Worm (Caenorhabditis elegans) whole organism, midembryonic: ENCODE results near the gene nlp-41.

ENCODE experiments used
- T22C8.4 ChIP-seq: fragments of 200-800 bp; sonication (Bioruptor generic); IDR thresholded peaks from 2 replicates; pipeline ENCODE4 v1.3.6; 2022; ENCODE audit warnings: missing genetic modification characterization, missing compliant biosample characterization
- cog-1 ChIP-seq: sonication (generic microtip); optimal IDR thresholded peaks from 2 replicates; lab custom pipeline; 2016; ENCODE audit warnings: missing genetic modification characterization, missing compliant biosample characterization
- flt-1 ChIP-seq: fragments of 200-800 bp; sonication (Bioruptor generic); IDR thresholded peaks from 2 replicates; pipeline ENCODE4 v1.3.6; 2022; ENCODE audit warnings: missing genetic modification characterization, missing compliant biosample characterization
- klf-2 ChIP-seq: fragments of 200-800 bp; sonication (Bioruptor generic); conservative IDR thresholded peaks from 2 replicates; pipeline ENCODE4 v1.3.6; 2022; ENCODE audit warnings: missing genetic modification reagents, missing genetic modification characterization, missing compliant biosample characterization
- med-1 ChIP-seq: sonication (generic microtip); optimal IDR thresholded peaks from 2 replicates; lab custom pipeline; 2017; ENCODE audit warnings: missing genetic modification characterization, mild to moderate bottlenecking, missing compliant biosample characterization, antibody characterized with exemption, missing genetic modification reagents; ENCODE audit not compliant: insufficient read depth
- ref-1 ChIP-seq: fragments of 200-800 bp; sonication (Bioruptor generic); conservative IDR thresholded peaks from 2 replicates; pipeline ENCODE4 v1.3.6; 2022; ENCODE audit warnings: missing genetic modification reagents, missing genetic modification characterization, missing compliant biosample characterization
- tab-1 ChIP-seq: fragments of 200-800 bp; sonication (Bioruptor generic); IDR thresholded peaks from 2 replicates; pipeline ENCODE4 v1.3.6; 2022; ENCODE audit warnings: missing genetic modification characterization, missing compliant biosample characterization
- ztf-23 ChIP-seq: fragments of 200-800 bp; sonication (Bioruptor generic); IDR thresholded peaks from 2 replicates; pipeline ENCODE4 v1.3.6; 2022; ENCODE audit warnings: missing genetic modification reagents, missing genetic modification characterization, missing compliant biosample characterization
- ztf-29 ChIP-seq: fragments of 200-800 bp; sonication (Bioruptor generic); IDR thresholded peaks from 2 replicates; pipeline ENCODE4 v1.3.6; 2022; ENCODE audit warnings: missing genetic modification reagents, missing genetic modification characterization, missing compliant biosample characterization

- TF ChIP-seq ref-1 (GFP tag; lab: Robert Waterston, UW) (no peak), cog-1 (tag; lab: Kevin White, UChicago) (no peak), tab-1 (GFP tag; lab: Robert Waterston, UW) (no peak), T22C8.4 (GFP tag; lab: Robert Waterston, UW) (no peak), klf-2 (GFP tag; lab: Robert Waterston, UW) (no peak), med-1 (GFP tag; lab: Kevin White, UChicago) (no peak), flt-1 (no peak), ztf-29 (no peak), ztf-23 (GFP tag; lab: Robert Waterston, UW) (no peak)
These were observed 50.2 kb downstream of the nlp-41 start, which contains the start of gene tps-2 for ce11 chrII:14600852-14601313.
